Worm (Caenorhabditis elegans) whole organism, mixed stage, embryonic: ENCODE measurements around the gene F31E9.6.

Source experiments
- M03D4.4 ChIP-seq: sonication (generic microtip); optimal IDR thresholded peaks from 2 replicates; lab custom pipeline; 2017; ENCODE audit warnings: mild to moderate bottlenecking, missing genetic modification characterization, missing compliant biosample characterization
- bed-3 ChIP-seq: fragments of 200-800 bp; sonication (Bioruptor generic); optimal IDR thresholded peaks from 3 replicates; lab custom pipeline; 2018; ENCODE audit warnings: mild to moderate bottlenecking, missing genetic modification characterization, moderate library complexity, missing compliant biosample characterization
- blmp-1 ChIP-seq: fragments of 150-350 bp; optimal IDR thresholded peaks from 2 replicates; lab custom pipeline; 2014; ENCODE audit warnings: missing biosample characterization, missing genetic modification characterization
- ceh-39 ChIP-seq: fragments of 150-350 bp; optimal IDR thresholded peaks from 2 replicates; lab custom pipeline; 2014; ENCODE audit warnings: missing biosample characterization, missing genetic modification characterization
- ceh-43 ChIP-seq: fragments of 200-800 bp; sonication (Bioruptor generic); optimal IDR thresholded peaks from 2 replicates; lab custom pipeline; 2018; ENCODE audit warnings: mild to moderate bottlenecking, missing genetic modification characterization, moderate library complexity, missing compliant biosample characterization
- ces-1 ChIP-seq: fragments of 150-350 bp; optimal IDR thresholded peaks from 2 replicates; lab custom pipeline; 2014; ENCODE audit warnings: missing biosample characterization, missing genetic modification reagents, missing genetic modification characterization
- cnd-1 ChIP-seq: fragments of 200-800 bp; sonication (Bioruptor generic); optimal IDR thresholded peaks from 2 replicates; lab custom pipeline; 2018; ENCODE audit warnings: mild to moderate bottlenecking, missing genetic modification characterization, missing compliant biosample characterization
- drap-1 ChIP-seq: fragments of 200-800 bp; sonication (Bioruptor generic); optimal IDR thresholded peaks from 3 replicates; lab custom pipeline; 2018; ENCODE audit warnings: mild to moderate bottlenecking, missing genetic modification characterization, missing compliant biosample characterization
- elt-1 ChIP-seq: sonication (generic microtip); optimal IDR thresholded peaks from 2 replicates; lab custom pipeline; 2017; ENCODE audit warnings: missing genetic modification characterization, mild to moderate bottlenecking, missing compliant biosample characterization, antibody characterized with exemption, moderate library complexity, borderline replicate concordance; ENCODE audit not compliant: insufficient read depth
- elt-3 ChIP-seq: fragments of 150-350 bp; optimal IDR thresholded peaks from 2 replicates; lab custom pipeline; 2014; ENCODE audit warnings: missing biosample characterization, missing genetic modification characterization
- flh-1 ChIP-seq: fragments of 200-800 bp; sonication (Bioruptor generic); optimal IDR thresholded peaks from 2 replicates; lab custom pipeline; 2018; ENCODE audit warnings: mild to moderate bottlenecking, missing genetic modification characterization, moderate library complexity, missing compliant biosample characterization
- ham-2 ChIP-seq: fragments of 200-800 bp; sonication (Bioruptor generic); optimal IDR thresholded peaks from 2 replicates; lab custom pipeline; 2018; ENCODE audit warnings: mild to moderate bottlenecking, missing genetic modification characterization, missing compliant biosample characterization
- hlh-1 ChIP-seq: fragments of 150-350 bp; optimal IDR thresholded peaks from 2 replicates; lab custom pipeline; 2014; ENCODE audit warnings: missing biosample characterization, missing genetic modification reagents, missing genetic modification characterization
- lin-13 ChIP-seq: fragments of 150-350 bp; optimal IDR thresholded peaks from 2 replicates; lab custom pipeline; 2014; ENCODE audit warnings: missing biosample characterization, missing genetic modification characterization
- lin-32 ChIP-seq: fragments of 200-800 bp; sonication (Bioruptor generic); optimal IDR thresholded peaks from 2 replicates; lab custom pipeline; 2018; ENCODE audit warnings: mild to moderate bottlenecking, missing genetic modification characterization, missing compliant biosample characterization
- lsy-2 ChIP-seq: fragments of 150-350 bp; optimal IDR thresholded peaks from 2 replicates; lab custom pipeline; 2014; ENCODE audit warnings: missing biosample characterization, missing genetic modification characterization
- mab-5 ChIP-seq: fragments of 150-350 bp; optimal IDR thresholded peaks from 2 replicates; lab custom pipeline; 2014; ENCODE audit warnings: missing biosample characterization, missing genetic modification characterization
- mep-1 ChIP-seq: fragments of 150-350 bp; optimal IDR thresholded peaks from 2 replicates; lab custom pipeline; 2017; ENCODE audit warnings: missing biosample characterization, missing genetic modification reagents, missing genetic modification characterization, inconsistent platforms
- mls-2 ChIP-seq: sonication (generic microtip); optimal IDR thresholded peaks from 2 replicates; lab custom pipeline; 2016; ENCODE audit warnings: mild to moderate bottlenecking, missing genetic modification characterization, moderate library complexity, missing compliant biosample characterization
- nhr-12 ChIP-seq: fragments of 150-350 bp; optimal IDR thresholded peaks from 2 replicates; lab custom pipeline; 2014; ENCODE audit warnings: missing biosample characterization, missing genetic modification characterization
- nhr-2 ChIP-seq: fragments of 150-350 bp; optimal IDR thresholded peaks from 2 replicates; lab custom pipeline; 2014; ENCODE audit warnings: missing biosample characterization, missing genetic modification characterization
- nhr-28 ChIP-seq: fragments of 150-350 bp; optimal IDR thresholded peaks from 2 replicates; lab custom pipeline; 2014; ENCODE audit warnings: missing biosample characterization, missing genetic modification characterization
- nhr-76 ChIP-seq: sonication (generic microtip); optimal IDR thresholded peaks from 2 replicates; lab custom pipeline; 2017; ENCODE audit warnings: missing biosample characterization, missing genetic modification characterization
- pha-4 ChIP-seq: fragments of 150-350 bp; optimal IDR thresholded peaks from 2 replicates; lab custom pipeline; 2018; ENCODE audit warnings: missing biosample characterization, missing genetic modification reagents, missing genetic modification characterization
- sem-2 ChIP-seq: fragments of 200-800 bp; sonication (Bioruptor generic); optimal IDR thresholded peaks from 2 replicates; lab custom pipeline; 2018; ENCODE audit warnings: mild to moderate bottlenecking, missing genetic modification characterization, missing compliant biosample characterization
- snpc-4 ChIP-seq: fragments of 150-350 bp; optimal IDR thresholded peaks from 2 replicates; lab custom pipeline; 2014; ENCODE audit warnings: missing biosample characterization, missing genetic modification characterization
- sptf-1 ChIP-seq: sonication (generic microtip); optimal IDR thresholded peaks from 2 replicates; lab custom pipeline; 2017; ENCODE audit warnings: mild to moderate bottlenecking, missing genetic modification characterization, moderate library complexity, missing compliant biosample characterization
- tbx-8 ChIP-seq: fragments of 200-800 bp; sonication (Bioruptor generic); optimal IDR thresholded peaks from 2 replicates; lab custom pipeline; 2018; ENCODE audit warnings: mild to moderate bottlenecking, missing genetic modification characterization, moderate library complexity, missing compliant biosample characterization
- unc-120 ChIP-seq: sonication (generic microtip); optimal IDR thresholded peaks from 2 replicates; lab custom pipeline; 2017; ENCODE audit warnings: missing genetic modification characterization, missing compliant biosample characterization; ENCODE audit not compliant: poor library complexity, severe bottlenecking
- unc-39 ChIP-seq: fragments of 150-350 bp; optimal IDR thresholded peaks from 2 replicates; lab custom pipeline; 2014; ENCODE audit warnings: missing biosample characterization, missing genetic modification characterization
- unc-62 ChIP-seq: fragments of 150-350 bp; optimal IDR thresholded peaks from 2 replicates; lab custom pipeline; 2014; ENCODE audit warnings: missing biosample characterization, missing genetic modification reagents, missing genetic modification characterization
- zip-8 ChIP-seq: fragments of 150-350 bp; optimal IDR thresholded peaks from 2 replicates; lab custom pipeline; 2014; ENCODE audit warnings: missing biosample characterization, missing genetic modification characterization
- ztf-11 ChIP-seq: fragments of 150-350 bp; optimal IDR thresholded peaks from 2 replicates; lab custom pipeline; 2014; ENCODE audit warnings: missing biosample characterization, missing genetic modification characterization

Gene F31E9.6

DNA sequence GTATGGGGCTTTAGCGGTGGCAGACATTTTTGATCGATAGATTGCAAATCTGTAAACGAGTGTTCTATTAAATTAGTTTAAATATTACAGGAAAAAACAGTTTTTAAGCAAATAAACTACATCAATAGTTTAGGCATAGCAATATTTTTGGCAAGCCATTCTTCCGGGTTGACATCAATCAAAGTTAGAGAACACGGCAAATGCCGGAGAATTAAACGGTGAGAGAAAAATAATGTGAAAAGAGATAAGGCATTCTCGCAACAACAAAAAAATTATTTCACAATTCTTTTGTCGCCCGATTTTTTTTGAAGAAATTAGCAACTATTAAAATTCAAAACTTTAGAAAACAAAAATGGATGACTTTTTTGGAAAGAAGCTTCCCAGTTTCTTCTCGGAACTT, 29.9 kb upstream of the F31E9.6 start, which contains the start of the genes fbxa-188 and fbxa-189:
Gene fbxa-188 (minus strand): TSS at position 51 of the 400 bp plus-strand sequence.
Gene fbxa-189 (plus strand): TSS at position 339 of the 400 bp plus-strand sequence.
- no peak for TF ChIP-seq mls-2 (tag; lab: Kevin White, UChicago)
- no peak for TF ChIP-seq unc-62
- no peak for TF ChIP-seq drap-1 (GFP tag; lab: Kevin White, UChicago)
- TF ChIP-seq ztf-11 (tag; lab: Kevin White, UChicago): no peak
- TF ChIP-seq nhr-12 (tag; lab: Kevin White, UChicago): no peak
- no peak for TF ChIP-seq nhr-28
- no peak for TF ChIP-seq unc-39 (tag; lab: Kevin White, UChicago)
- TF ChIP-seq sptf-1: no peak

DNA sequence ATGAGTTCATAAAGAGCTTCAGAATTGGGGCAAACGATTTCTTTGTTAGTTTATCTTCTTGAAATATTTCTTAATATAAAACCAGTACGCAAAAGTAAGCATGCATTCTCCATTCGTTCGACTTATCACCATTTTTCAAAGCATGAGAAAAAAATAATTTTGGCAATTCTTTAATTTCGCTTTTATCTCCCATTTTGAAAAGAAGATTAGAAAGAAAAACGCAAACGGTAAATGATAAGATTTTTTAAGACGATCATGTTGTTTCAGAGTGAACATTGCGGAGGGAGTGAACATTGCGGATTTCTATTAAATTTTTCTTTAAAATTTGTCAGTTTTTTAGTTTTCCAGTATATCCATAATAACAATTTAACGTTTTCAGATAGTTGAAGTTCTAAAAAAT, 24.4 kb upstream of the F31E9.6 start:
- TF ChIP-seq sptf-1 (no peak), lin-32 (GFP tag; lab: Kevin White, UChicago) (no peak), zip-8 (tag; lab: Kevin White, UChicago) (no peak), bed-3 (GFP tag; lab: Kevin White, UChicago) (no peak), hlh-1 (tag; lab: Kevin White, UChicago) (no peak), ham-2 (no peak), unc-62 (no peak), elt-3 (tag; lab: Kevin White, UChicago) (no peak), snpc-4 (tag; lab: Kevin White, UChicago) (no peak), unc-120 (tag; lab: Kevin White, UChicago) (no peak), ces-1 (GFP tag; lab: Kevin White, UChicago) (no peak), mab-5 (tag; lab: Kevin White, UChicago) (no peak), nhr-12 (tag; lab: Kevin White, UChicago) (no peak), tbx-8 (GFP tag; lab: Kevin White, UChicago) (no peak), flh-1 (GFP tag; lab: Kevin White, UChicago) (no peak), sem-2 (GFP tag; lab: Kevin White, UChicago) (no peak), ceh-39 (tag; lab: Kevin White, UChicago) (no peak), lsy-2 (no peak)

DNA sequence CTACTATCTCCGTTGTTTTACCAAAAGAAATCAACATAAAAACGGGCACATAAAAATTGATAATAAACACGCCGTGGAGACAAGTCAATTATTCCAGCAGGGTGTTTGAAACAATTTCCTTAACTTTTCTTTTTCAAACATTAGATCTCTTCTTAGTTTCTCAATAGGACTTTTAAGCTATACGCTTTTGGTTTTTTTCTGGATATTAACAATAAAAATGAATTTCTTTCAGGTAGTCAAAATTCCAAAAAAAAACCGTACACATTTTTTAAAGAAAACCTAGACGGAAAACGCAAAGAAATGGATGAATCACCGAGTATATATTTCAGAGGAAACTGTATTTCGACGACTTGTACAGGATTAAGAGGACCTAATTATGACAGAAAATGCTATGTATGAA, 16.4 kb upstream of the F31E9.6 start, which contains the start of gene fbxa-185:
Gene fbxa-185 (plus strand): TSS at position 301 of the 400 bp plus-strand sequence.
- no peak for TF ChIP-seq elt-3 (tag; lab: Kevin White, UChicago)
- no peak for TF ChIP-seq unc-39 (tag; lab: Kevin White, UChicago)
- TF ChIP-seq mls-2 (tag; lab: Kevin White, UChicago): no peak
- TF ChIP-seq tbx-8 (GFP tag; lab: Kevin White, UChicago): no peak
- TF ChIP-seq ztf-11 (tag; lab: Kevin White, UChicago): no peak
- TF ChIP-seq nhr-76: no peak
- TF ChIP-seq ham-2: no peak
- no peak for TF ChIP-seq ces-1 (GFP tag; lab: Kevin White, UChicago)
- TF ChIP-seq unc-62: no peak
- no peak for TF ChIP-seq lin-13
- TF ChIP-seq blmp-1 (tag; lab: Kevin White, UChicago): no peak
- TF ChIP-seq cnd-1 (tag; lab: Kevin White, UChicago): no peak
- no peak for TF ChIP-seq sptf-1
- TF ChIP-seq nhr-2: no peak
- no peak for TF ChIP-seq elt-1 (tag; lab: Kevin White, UChicago)
- no peak for TF ChIP-seq lsy-2
- TF ChIP-seq bed-3 (GFP tag; lab: Kevin White, UChicago): no peak
- TF ChIP-seq M03D4.4: no peak

ce11 chrV:17328497-17328896, 13.5 kb upstream of the F31E9.6 start, which contains the start of gene srg-44:
TSS of gene srg-44 (plus strand) at chrV:17328797.
- no peak for TF ChIP-seq nhr-12 (tag; lab: Kevin White, UChicago)

ce11 chrV:17327867-17328266, 12.9 kb upstream of the F31E9.6 start, which contains the start of gene sdz-16:
TSS of gene sdz-16 (minus strand) at chrV:17327967.
- no peak for TF ChIP-seq flh-1 (GFP tag; lab: Kevin White, UChicago)
- TF ChIP-seq mls-2 (tag; lab: Kevin White, UChicago): no peak
- TF ChIP-seq pha-4 (tag; lab: Kevin White, UChicago): no peak
- TF ChIP-seq ces-1 (GFP tag; lab: Kevin White, UChicago): no peak
- no peak for TF ChIP-seq bed-3 (GFP tag; lab: Kevin White, UChicago)
- no peak for TF ChIP-seq unc-120 (tag; lab: Kevin White, UChicago)
- no peak for TF ChIP-seq snpc-4 (tag; lab: Kevin White, UChicago)
- TF ChIP-seq ham-2: no peak
- TF ChIP-seq lin-32 (GFP tag; lab: Kevin White, UChicago): no peak
- no peak for TF ChIP-seq ceh-43 (GFP tag; lab: Kevin White, UChicago)
- no peak for TF ChIP-seq blmp-1 (tag; lab: Kevin White, UChicago)
- no peak for TF ChIP-seq elt-1 (tag; lab: Kevin White, UChicago)
- TF ChIP-seq hlh-1 (tag; lab: Kevin White, UChicago): no peak
- TF ChIP-seq ztf-11 (tag; lab: Kevin White, UChicago): no peak
- no peak for TF ChIP-seq mep-1
